Worm (Caenorhabditis elegans) whole organism, mixed stage, embryonic: ENCODE results near the gene D1086.7.

Experiments used
- bed-3 ChIP-seq: fragments of 200-800 bp; sonication (Bioruptor generic); optimal IDR thresholded peaks from 3 replicates; lab custom pipeline; 2018; ENCODE audit warnings: mild to moderate bottlenecking, missing genetic modification characterization, moderate library complexity, missing compliant biosample characterization
- lin-13 ChIP-seq: fragments of 150-350 bp; optimal IDR thresholded peaks from 2 replicates; lab custom pipeline; 2014; ENCODE audit warnings: missing biosample characterization, missing genetic modification characterization
- mep-1 ChIP-seq: fragments of 150-350 bp; optimal IDR thresholded peaks from 2 replicates; lab custom pipeline; 2017; ENCODE audit warnings: missing biosample characterization, missing genetic modification reagents, missing genetic modification characterization, inconsistent platforms
- nhr-28 ChIP-seq: fragments of 150-350 bp; optimal IDR thresholded peaks from 2 replicates; lab custom pipeline; 2014; ENCODE audit warnings: missing biosample characterization, missing genetic modification characterization
- nhr-76 ChIP-seq: sonication (generic microtip); optimal IDR thresholded peaks from 2 replicates; lab custom pipeline; 2017; ENCODE audit warnings: missing biosample characterization, missing genetic modification characterization
- sptf-1 ChIP-seq: sonication (generic microtip); optimal IDR thresholded peaks from 2 replicates; lab custom pipeline; 2017; ENCODE audit warnings: mild to moderate bottlenecking, missing genetic modification characterization, moderate library complexity, missing compliant biosample characterization

- TF ChIP-seq bed-3 (no peak), sptf-1 (tag; lab: Kevin White, UChicago) (no peak), nhr-76 (tag; lab: Kevin White, UChicago) (no peak), nhr-28 (no peak), mep-1 (tag; lab: Kevin White, UChicago) (no peak), lin-13 (tag; lab: Kevin White, UChicago) (no peak)
These were observed 39.1 kb downstream of the D1086.7 start for ce11 chrV:14123176-14123575.
